Fruit fly (Drosophila melanogaster): Measurements from ENCODE around the gene asun.

dm6 chr3R:16225760-16226159 is 38.3 kb upstream of the asun start:
- no peak for TF ChIP-seq CG8301 (tag; optimal IDR thresholded peaks at IDR 0.05)
- no peak for TF ChIP-seq CG32121 (GFP tag; IDR thresholded peaks at IDR 0.05)
- TF ChIP-seq CG14655 (GFP tag; optimal IDR thresholded peaks at IDR 0.05): no peak
- TF ChIP-seq CG12605 (GFP tag; IDR thresholded peaks at IDR 0.05): no peak
- TF ChIP-seq Ets98B (GFP tag; IDR thresholded peaks at IDR 0.05): no peak
- no peak for TF ChIP-seq CG15710 (tag; optimal IDR thresholded peaks at IDR 0.05)
- TF ChIP-seq fd96Ca (GFP tag; IDR thresholded peaks at IDR 0.05): no peak
- no peak for TF ChIP-seq CG9948 (tag; optimal IDR thresholded peaks at IDR 0.05)
- TF ChIP-seq EcR (GFP tag; optimal IDR thresholded peaks at IDR 0.05): no peak

Data from whole organism, pupa.